Worm (Caenorhabditis elegans) whole organism, L4/young adult: ENCODE data around the gene F38B2.6.
A peak's percentile ranks its signal among the peaks of the same experiment; 100 is the strongest.

Experiments
- W03F9.2 ChIP-seq: fragments of 150-350 bp; optimal IDR thresholded peaks from 2 replicates; lab custom pipeline; 2014; ENCODE audit warnings: missing biosample characterization, missing genetic modification characterization
- dao-5 ChIP-seq: sonication (generic microtip); optimal IDR thresholded peaks from 2 replicates; lab custom pipeline; 2016; ENCODE audit warnings: missing genotype, missing genetic modification characterization, moderate library complexity, missing compliant biosample characterization
- him-1 ChIP-seq: sonication (generic microtip); optimal IDR thresholded peaks from 2 replicates; lab custom pipeline; 2016; ENCODE audit warnings: missing genotype, missing genetic modification reagents, missing genetic modification characterization, missing compliant biosample characterization

Gene F38B2.6

DNA sequence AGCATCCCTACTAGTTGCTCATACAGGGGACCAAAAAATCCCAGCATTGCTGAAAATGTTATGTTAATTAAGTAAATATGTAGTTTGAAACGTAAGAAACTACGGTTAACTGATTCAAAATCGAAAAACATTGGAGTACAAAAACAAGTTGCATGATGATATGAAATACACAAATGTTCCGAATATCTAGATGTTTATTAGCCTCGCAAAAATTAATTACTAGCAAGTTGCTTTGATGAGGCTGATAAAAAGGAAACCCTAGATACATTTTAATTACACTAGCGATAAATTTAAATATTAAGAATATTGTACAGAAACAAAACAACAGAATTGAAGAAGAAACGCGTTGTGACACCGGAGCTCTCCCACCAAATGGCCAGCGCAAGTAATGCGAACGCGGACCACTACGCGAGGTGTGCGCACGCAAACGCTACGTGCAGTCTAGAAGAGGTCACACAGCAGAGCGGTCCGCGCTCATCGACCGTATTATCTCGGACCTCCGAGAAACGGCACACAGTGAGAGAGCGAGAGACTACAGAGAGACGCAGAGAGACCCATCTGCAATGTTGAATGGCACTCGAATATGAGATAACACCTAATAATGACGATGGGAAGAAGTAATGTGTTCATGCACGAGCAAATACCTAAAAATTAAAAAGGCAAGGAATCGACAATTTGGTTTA is 15.8 kb upstream of the F38B2.6 start, which contains the start of gene inx-2:
Gene inx-2 (minus strand): TSS at position 51 of the 683 bp plus-strand sequence.
- no peak for TF ChIP-seq dao-5
- TF ChIP-seq W03F9.2 = no peak
- TF ChIP-seq him-1 = no peak

DNA sequence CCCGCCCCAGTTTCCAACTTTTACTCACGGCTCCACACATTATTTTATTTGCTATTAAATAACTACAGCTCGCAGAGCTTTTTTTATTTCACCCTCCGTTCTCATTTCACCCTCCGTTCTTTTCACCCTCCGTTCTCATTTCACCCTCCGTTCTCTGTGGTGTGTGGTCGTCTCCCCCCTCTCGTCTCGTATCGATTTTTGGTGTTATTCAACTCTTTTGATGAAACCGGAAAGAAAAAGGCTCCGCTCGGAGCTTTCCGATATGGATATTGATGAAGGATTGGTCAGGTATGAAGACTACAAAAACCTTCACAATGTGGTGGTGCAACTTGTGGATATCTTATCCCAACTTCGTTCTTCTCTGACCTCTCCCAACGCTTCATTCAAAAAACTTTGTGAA is 9.5 kb upstream of the F38B2.6 start:
- TF ChIP-seq dao-5 (no peak), W03F9.2 (no peak), him-1 (no peak)

DNA sequence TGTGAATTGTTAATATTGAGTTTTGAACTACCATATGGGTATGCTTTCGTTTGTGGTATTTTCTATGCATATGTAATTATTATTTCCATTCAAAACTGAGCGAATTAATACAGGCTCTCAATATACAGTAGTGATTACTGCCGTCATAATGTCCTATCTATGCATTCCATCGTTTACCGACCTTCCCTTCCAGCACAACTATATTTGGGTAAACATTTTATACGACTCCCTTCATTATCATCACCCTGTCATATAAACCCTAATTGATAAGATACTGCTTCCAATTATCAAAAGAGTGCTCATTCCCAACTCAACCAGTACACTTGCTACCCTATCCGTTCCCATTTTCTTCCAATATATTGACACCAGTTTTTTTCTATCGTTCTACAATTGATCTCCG is 8.9 kb upstream of the F38B2.6 start:
- TF ChIP-seq dao-5 (no peak), W03F9.2 (no peak), him-1 (no peak)

DNA sequence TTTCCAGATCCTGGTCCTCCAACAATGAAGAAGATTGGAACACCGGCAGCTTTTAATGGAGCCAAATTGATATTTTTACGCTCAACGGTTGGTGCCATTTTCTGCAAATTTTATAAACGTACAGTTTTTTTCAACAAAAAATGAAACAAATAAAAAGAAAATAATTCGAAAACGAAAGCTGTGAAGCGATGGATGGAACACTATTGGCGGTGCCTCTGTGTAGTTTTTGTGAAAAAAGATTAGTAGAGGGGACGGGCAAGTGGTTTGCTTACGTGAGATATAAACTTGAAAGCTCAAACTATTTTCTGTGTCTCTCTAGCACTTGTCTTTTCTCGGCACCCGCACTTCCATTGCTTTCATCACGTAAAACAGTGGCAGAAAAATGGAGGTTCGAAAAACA is 6.6 kb upstream of the F38B2.6 start, which contains the start of gene F38B2.4:
Gene F38B2.4 (minus strand): TSS at position 101 of the 400 bp plus-strand sequence.
- TF ChIP-seq W03F9.2 = no peak
- TF ChIP-seq him-1 = no peak
- no peak for TF ChIP-seq dao-5

DNA sequence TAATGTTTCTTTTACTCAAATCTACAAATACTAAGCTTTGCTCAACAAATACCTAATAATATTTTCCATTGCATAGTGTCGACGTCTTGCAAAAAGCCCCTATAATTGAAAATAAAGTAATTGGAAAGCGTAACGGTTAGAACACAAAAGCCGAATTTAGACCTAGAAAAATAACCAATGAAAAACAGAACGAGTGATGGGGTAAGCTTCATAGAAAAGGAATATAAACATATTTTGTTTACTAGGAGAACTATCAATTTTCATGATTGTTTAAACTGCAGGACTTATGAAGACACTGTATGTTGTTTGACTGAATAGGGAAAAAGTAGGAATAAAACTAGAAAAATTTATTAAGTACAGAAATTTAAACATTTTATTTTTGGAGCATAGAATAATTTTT is 5.2 kb upstream of the F38B2.6 start, which contains the start of gene F38B2.3:
Gene F38B2.3 (minus strand): TSS at position 101 of the 400 bp plus-strand sequence.
- TF ChIP-seq dao-5 (no peak), W03F9.2 (no peak), him-1 (no peak)

DNA sequence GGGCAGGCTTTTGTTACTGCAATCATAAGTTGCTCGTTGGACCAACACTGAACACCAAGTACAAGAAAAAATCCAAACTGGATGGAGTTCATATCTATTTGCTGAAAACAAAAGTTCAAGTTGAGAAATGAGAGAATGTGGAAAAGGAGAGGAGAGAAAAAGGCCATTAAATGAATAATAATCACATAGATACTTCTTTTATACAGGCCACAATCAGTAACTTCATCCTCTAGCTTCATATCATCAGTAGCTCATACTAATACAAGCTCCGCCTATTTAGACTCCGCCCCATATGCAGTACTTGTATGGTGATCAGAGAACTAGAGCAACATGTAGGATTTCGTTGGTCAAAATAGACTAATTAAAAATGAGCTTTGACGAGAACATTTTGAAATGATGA is 1.8 kb downstream of the F38B2.6 start, which contains the start of gene F38B2.2:
Gene F38B2.2 (minus strand): TSS at position 101 of the 400 bp plus-strand sequence.
- no peak for TF ChIP-seq dao-5
- no peak for TF ChIP-seq him-1
- TF ChIP-seq W03F9.2 = no peak

DNA sequence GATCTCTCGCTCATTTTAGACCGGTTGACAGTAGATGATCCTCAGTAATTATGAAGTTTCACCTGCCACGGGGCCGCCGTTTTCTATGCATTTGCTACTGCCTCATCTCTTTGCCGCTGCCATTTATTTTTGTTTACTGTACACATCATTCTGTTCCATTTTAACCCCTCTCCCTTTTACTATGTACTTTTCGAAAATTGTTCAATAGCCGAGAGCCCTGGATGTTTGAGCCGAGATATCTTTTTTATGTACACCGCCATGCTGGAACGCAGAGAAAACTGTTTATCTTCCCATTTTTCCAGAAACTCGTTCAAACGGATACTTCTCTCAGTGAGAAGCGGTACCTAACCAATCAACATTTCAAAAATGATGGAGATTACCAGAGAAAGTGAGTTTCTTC is 10.2 kb downstream of the F38B2.6 start, which contains the start of gene ifa-1:
Gene ifa-1 (plus strand): TSS at position 301 of the 400 bp plus-strand sequence.
- TF ChIP-seq W03F9.2 = no peak
- TF ChIP-seq him-1 = no peak
- no peak for TF ChIP-seq dao-5

DNA sequence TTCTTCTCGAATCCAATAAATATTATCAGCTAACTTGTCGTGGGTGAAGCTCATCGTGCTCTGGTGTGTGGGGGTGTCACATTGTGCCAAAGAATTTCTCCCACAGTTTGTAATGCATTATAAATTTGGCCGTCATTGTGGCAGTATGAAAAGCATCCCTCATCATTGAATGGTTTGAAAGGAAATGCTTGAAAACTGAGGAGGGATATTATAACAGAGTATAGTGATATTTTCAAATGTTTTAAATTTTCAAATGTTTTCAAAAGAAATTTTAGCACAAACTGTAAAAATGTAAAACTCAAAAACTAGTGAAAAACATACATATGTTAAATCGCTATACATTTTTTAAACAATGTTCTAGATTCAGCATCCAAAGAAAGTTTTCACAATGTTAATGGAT is 12.1 kb downstream of the F38B2.6 start, which contains the start of gene C03A3.3:
Gene C03A3.3 (minus strand): TSS at position 101 of the 400 bp plus-strand sequence.
- TF ChIP-seq W03F9.2 (no peak), him-1 (no peak), dao-5 (no peak)

DNA sequence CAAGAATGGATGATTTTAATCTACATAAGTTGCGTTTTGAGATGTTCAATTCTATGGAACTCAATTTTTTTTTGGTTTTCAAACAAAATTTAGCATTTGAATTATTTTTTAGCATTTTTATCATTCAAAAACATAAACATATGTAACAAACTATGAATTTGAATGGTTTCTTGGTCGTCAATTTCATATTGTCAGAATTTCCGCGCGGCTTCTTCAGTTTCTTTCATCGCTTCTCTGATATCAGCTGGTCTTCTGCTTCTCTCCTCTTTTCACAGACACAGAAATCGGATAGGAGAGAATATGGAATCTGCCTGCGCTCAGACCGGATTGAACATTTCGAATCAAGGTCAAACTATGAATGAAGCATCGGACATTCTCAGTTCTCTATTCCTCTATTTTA is 14.3 kb downstream of the F38B2.6 start, which contains the start of gene C03A3.9:
Gene C03A3.9 (plus strand): TSS at position 301 of the 400 bp plus-strand sequence.
- TF ChIP-seq dao-5 (no peak), W03F9.2 (no peak), him-1 (no peak)

DNA sequence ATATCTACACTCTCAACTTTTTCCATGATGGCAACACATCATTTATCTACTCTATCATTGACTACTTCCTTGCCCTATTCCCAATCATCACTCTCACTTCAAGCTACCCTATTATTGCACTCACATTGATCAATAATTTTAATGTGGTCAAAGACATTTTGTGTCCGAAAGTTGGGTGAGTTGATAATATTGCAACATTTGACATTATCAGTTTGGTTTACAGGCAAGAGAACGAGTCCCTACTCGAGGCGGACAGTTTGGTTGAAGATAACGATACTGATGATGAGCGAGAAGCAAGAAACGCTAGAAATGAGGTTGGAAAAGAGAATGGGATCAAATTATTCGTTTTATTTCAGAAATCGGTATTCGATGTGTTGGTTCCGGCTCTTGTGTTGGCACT is 16.3 kb downstream of the F38B2.6 start:
- no peak for TF ChIP-seq W03F9.2
- TF ChIP-seq him-1 = no peak
- no peak for TF ChIP-seq dao-5

DNA sequence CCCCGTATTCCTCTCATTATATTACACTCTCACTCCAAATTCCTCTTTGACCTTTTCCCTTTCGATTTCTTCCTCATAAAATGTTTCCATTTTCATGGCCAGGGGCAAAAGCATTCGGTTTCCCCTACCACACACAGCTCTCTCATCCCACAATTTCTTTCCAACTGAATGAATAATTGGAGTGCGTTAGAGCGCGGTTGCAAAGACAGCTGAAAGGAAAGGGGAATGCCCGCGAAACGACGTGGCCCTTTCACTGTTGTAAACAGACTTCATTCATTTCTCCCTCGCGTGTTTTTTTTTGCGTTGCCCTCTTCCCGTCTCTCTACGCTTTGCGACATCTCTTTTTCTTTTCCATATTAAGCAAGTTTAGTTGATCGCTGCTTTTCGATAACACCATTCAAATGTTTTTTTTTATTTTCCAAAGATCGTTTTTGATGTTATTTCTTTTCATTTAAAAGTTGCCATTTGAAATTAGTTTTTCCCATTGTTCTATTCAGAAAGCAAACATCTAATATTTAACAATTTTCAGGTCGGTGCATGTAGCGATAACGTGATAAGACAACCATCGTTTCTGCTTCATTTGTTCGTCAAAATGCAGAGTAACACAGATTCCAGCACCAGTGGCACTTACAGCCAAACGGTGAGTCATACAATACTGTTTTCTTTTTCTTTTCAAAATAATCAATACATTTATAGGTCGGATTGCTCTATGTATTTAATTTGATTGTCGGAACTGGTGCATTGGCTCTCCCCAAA is 18.6 kb downstream of the F38B2.6 start, which contains the start of gene C03A3.2:
Gene C03A3.2 (plus strand): TSS at position 530 of the 756 bp plus-strand sequence.
- TF ChIP-seq dao-5 = no peak
- TF ChIP-seq him-1 = peak; percentile 12
- peak; percentile 6 for TF ChIP-seq W03F9.2

DNA sequence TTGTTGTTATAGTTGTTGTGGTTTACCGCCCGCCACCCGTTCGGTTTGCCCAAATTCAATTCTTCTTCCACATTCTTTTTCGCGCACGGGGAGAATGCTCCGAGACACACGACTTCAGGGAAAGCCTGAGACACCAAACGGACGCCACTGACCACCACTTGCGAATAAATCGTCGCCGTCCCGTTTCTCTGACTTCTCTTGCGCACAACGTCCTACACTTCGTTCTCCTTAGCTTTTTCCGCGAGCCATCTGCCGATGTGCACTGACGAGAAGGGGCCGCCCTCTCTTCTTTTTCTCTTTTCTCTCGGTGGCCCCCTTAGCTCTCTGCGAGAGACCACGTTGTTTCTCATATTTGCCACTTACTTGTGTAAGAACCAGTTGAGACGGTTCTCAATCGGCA is 24.0 kb downstream of the F38B2.6 start, which contains the start of gene C03A3.1:
Gene C03A3.1 (plus strand): TSS at position 291 of the 400 bp plus-strand sequence.
- TF ChIP-seq W03F9.2 = no peak
- no peak for TF ChIP-seq dao-5
- no peak for TF ChIP-seq him-1

DNA sequence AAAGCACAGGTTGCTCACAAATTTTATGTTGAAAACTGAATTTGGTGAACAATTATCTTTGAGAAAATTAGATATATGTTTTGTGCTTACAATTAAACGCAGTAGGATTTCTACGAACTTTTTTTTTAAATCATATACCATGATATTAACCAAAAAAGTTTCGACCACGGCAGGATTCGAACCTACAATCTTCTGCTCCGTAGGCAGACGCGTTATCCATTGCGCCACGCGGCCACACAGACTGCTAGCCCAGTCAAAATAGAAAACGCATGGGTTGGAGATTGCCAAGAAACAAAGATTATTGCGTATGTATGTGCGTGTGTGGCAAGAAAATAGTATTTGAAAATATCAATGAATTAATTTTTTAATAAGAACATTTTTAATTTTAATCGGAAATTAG is 28.6 kb downstream of the F38B2.6 start:
- TF ChIP-seq dao-5 = no peak
- peak; percentile 37 for TF ChIP-seq him-1
- peak; percentile 24 for TF ChIP-seq W03F9.2

DNA sequence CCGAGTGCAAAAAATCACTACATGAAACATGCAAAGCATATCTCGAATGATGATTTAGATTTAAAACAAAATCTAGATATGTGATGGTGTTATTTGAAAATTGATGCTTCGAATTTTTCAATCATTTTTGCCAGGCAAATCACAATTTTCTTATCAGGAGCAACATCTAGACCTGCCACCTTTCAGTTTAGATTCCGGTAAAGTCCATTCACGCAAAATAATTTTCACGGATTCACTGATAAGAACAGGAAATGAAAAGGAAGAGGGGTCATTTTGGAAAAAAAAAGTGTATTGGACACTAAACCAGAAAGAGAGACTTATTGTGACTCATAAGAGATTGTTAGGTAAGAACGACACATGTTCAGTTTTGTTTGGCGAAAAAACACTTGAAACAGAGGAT is 29.1 kb downstream of the F38B2.6 start:
- TF ChIP-seq W03F9.2 (no peak), him-1 (no peak), dao-5 (no peak)

DNA sequence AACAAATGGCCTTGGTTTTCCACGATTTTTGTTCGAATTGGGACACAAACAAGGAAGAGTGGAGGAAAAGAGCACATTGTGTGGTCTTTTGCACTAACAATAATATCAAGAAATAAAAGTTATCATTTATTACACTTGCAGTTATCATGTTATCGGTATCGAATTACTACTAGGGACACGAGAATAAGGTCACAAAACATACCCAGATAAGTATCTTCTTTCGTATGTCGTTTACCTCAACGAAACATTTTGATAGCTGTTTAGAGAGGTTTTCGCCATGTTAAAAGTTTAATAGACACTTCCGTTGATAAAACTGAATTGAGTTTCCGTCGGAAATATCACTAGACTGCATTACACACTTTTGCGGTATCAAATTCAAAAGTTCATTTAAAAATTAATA is 30.1 kb downstream of the F38B2.6 start:
- TF ChIP-seq dao-5 = no peak

DNA sequence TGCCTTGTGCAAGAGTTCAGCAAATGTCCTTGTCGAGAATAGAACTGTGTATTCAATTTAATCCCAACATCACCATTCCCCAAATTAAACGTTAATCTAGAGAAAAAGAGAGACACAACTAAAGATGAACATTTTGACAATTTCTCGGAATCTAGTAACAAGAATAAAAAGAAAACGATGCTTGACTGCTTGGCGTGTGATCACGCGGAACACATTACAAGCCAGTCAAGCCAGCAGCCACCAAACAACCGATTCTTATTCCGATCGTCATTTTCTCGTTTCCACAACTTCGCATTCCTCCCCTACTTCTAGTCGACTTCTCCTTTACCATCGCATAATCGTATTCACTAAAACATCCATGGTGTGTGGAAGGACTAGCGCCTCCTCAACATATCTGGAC is 31.7 kb downstream of the F38B2.6 start:
- TF ChIP-seq him-1 (no peak), dao-5 (no peak), W03F9.2 (no peak)
